Worm (Caenorhabditis elegans) whole organism, young adult: ENCODE results near the gene C09B9.4.
"Not testable (repeated sequence)": the region's sequence is repeated elsewhere in the genome, so short reads cannot be mapped to it uniquely, and the experiment has no call there.

Experiments
- B0261.1 ChIP-seq: sonication (generic microtip); optimal IDR thresholded peaks from 2 replicates; lab custom pipeline; 2016; ENCODE audit warnings: mild to moderate bottlenecking, missing genetic modification characterization, moderate library complexity, missing compliant biosample characterization
- ama-1 ChIP-seq, 3 experiments: fragments of 150-350 bp in 1 of 3; sonication (generic microtip) in 2 of 3; optimal IDR thresholded peaks; 2 replicates each; lab custom pipeline; 2014 to 2018; ENCODE audit warnings: missing biosample characterization in 2 of 3, missing genetic modification characterization in 2 of 3, missing genetic modification reagents in 2 of 3
- aptf-3 ChIP-seq: fragments of 200-800 bp; sonication (Bioruptor generic); IDR thresholded peaks from 2 replicates; pipeline ENCODE4 v1.3.6; 2022; ENCODE audit warnings: missing genetic modification characterization, missing compliant biosample characterization
- athp-1 ChIP-seq: sonication (generic microtip); optimal IDR thresholded peaks from 2 replicates; lab custom pipeline; 2017; ENCODE audit warnings: mild to moderate bottlenecking, missing genetic modification characterization, missing compliant biosample characterization
- die-1 ChIP-seq: sonication (generic microtip); optimal IDR thresholded peaks from 2 replicates; lab custom pipeline; 2016; ENCODE audit warnings: missing genotype, mild to moderate bottlenecking, missing genetic modification characterization, missing compliant biosample characterization
- efl-1 ChIP-seq: fragments of 150-350 bp; optimal IDR thresholded peaks from 2 replicates; lab custom pipeline; 2014; ENCODE audit warnings: missing biosample characterization, missing genetic modification reagents, missing genetic modification characterization
- lin-26 ChIP-seq: fragments of 200-800 bp; sonication (Bioruptor generic); IDR thresholded peaks from 2 replicates; pipeline ENCODE4 v1.3.6; 2022; ENCODE audit warnings: missing genetic modification reagents, missing genetic modification characterization, missing compliant biosample characterization
- nfya-1 ChIP-seq: sonication (generic microtip); optimal IDR thresholded peaks from 2 replicates; lab custom pipeline; 2017; ENCODE audit warnings: antibody characterized with exemption, missing compliant biosample characterization, missing genetic modification characterization, borderline replicate concordance; ENCODE audit not compliant: insufficient read depth
- rcor-1 ChIP-seq: fragments of 200-800 bp; sonication (Bioruptor generic); IDR thresholded peaks from 2 replicates; pipeline ENCODE4 v1.3.6; 2022; ENCODE audit warnings: missing genetic modification reagents, missing genetic modification characterization, missing compliant biosample characterization
- sea-2 ChIP-seq: fragments of 200-800 bp; sonication (Bioruptor generic); IDR thresholded peaks from 2 replicates; pipeline ENCODE4 v1.3.6; 2022; ENCODE audit warnings: missing genetic modification characterization, missing compliant biosample characterization
- snpc-3.4 ChIP-seq: sonication (generic microtip); optimal IDR thresholded peaks from 2 replicates; lab custom pipeline; 2017; ENCODE audit warnings: missing genetic modification characterization, mild to moderate bottlenecking, missing compliant biosample characterization, antibody characterized with exemption, moderate library complexity, missing genotype, missing genetic modification reagents
- unc-130 ChIP-seq: sonication (generic microtip); optimal IDR thresholded peaks from 2 replicates; lab custom pipeline; 2016; ENCODE audit warnings: missing genetic modification reagents, missing genetic modification characterization, missing compliant biosample characterization
- xnd-1 ChIP-seq: sonication (generic microtip); optimal IDR thresholded peaks from 2 replicates; lab custom pipeline; 2016; ENCODE audit warnings: missing genotype, missing genetic modification reagents, missing genetic modification characterization, missing compliant biosample characterization
- ztf-26 ChIP-seq: sonication (generic microtip); optimal IDR thresholded peaks from 2 replicates; lab custom pipeline; 2017; ENCODE audit warnings: missing genetic modification characterization, missing compliant biosample characterization

ce11 chrIV:5011025-5011424, 22.2 kb downstream of the C09B9.4 start:
- TF ChIP-seq rcor-1 (GFP tag; lab: Robert Waterston, UW); snpc-3.4 (tag; lab: Kevin White, UChicago); ztf-26 (tag; lab: Kevin White, UChicago); B0261.1 (tag; lab: Kevin White, UChicago); lin-26 (GFP tag; lab: Robert Waterston, UW); ama-1 (optimal IDR thresholded peaks at IDR 0.05; lab: Kevin White, UChicago); ama-1 (GFP tag; optimal IDR thresholded peaks at IDR 0.05; lab: Kevin White, UChicago); efl-1 (GFP tag; lab: Kevin White, UChicago); athp-1; unc-130 (GFP tag; lab: Kevin White, UChicago); nfya-1 (tag; lab: Kevin White, UChicago); sea-2 (GFP tag; lab: Robert Waterston, UW); aptf-3 (GFP tag; lab: Robert Waterston, UW); xnd-1; die-1 (tag; lab: Kevin White, UChicago): not testable (repeated sequence)
